Fruit fly (Drosophila melanogaster): ENCODE measurements around the gene Surf4.

dm6 chr3R:15369742-15370141 lies 23.8 kb upstream of the Surf4 start, which contains the start of gene CG14868:
- TF ChIP-seq Myc (optimal IDR thresholded peaks at IDR 0.05): no peak
- no peak for TF ChIP-seq insv (optimal IDR thresholded peaks at IDR 0.05)
- no peak for TF ChIP-seq psq (optimal IDR thresholded peaks at IDR 0.05)
- no peak for TF ChIP-seq ttk (optimal IDR thresholded peaks at IDR 0.05)
- TF ChIP-seq h (optimal IDR thresholded peaks at IDR 0.05): no peak
- TF ChIP-seq Sin3A (optimal IDR thresholded peaks at IDR 0.05): no peak
